Worm (Caenorhabditis elegans): ENCODE measurements around the gene T10H4.13.
"Not testable (repeated sequence)": the region's sequence is repeated elsewhere in the genome, so short reads cannot be mapped to it uniquely, and the experiment has no call there.

The T10H4.13 gene

ce11 chrV:15250304-15250703, 17.0 kb downstream of the T10H4.13 start, which contains the start of gene srd-28:
Gene srd-28 (plus strand): TSS chrV:15250604.
- not testable (repeated sequence) for TF ChIP-seq peb-1, zag-1, lin-11 (tag; optimal IDR thresholded peaks at IDR 0.05)

DNA sequence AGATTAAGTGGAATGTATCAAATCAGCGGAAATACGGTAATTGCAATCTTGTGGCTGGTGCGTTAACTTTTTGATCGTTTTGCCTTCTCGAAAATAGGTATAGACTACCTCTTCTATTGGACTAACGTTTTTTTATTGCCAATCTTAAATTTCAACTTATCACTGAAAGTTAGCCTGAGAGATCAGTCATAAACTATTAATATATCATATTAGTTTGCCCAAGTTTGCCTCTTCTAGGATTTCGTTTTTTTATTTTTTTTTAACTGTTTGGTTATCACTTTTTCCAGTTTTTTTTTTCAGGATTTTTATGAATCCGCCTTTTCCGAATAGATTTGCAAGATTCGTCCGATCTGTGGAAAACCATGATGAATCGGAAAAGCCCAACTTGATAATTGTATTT, 22.8 kb downstream of the T10H4.13 start, which contains the start of gene kin-30:
kin-30 (plus strand) TSS at position 301 of the 400 bp plus-strand sequence.
- TF ChIP-seq nhr-77 (tag; optimal IDR thresholded peaks at IDR 0.05): no peak
- no peak for TF ChIP-seq ztf-11 (tag; optimal IDR thresholded peaks at IDR 0.05)
- TF ChIP-seq lsy-2 (tag; optimal IDR thresholded peaks at IDR 0.05): no peak
- no peak for TF ChIP-seq F13H6.1 (tag; optimal IDR thresholded peaks at IDR 0.05)
- TF ChIP-seq ztf-1 (GFP tag; conservative IDR thresholded peaks at IDR 0.05): no peak
- TF ChIP-seq unc-39 (tag; optimal IDR thresholded peaks at IDR 0.05): no peak
- no peak for TF ChIP-seq peb-1 (tag; optimal IDR thresholded peaks at IDR 0.05)

ce11 chrV:15241259-15241658, 26.0 kb downstream of the T10H4.13 start, which contains the start of gene chil-12:
Gene chil-12 (plus strand): TSS chrV:15241559.
- TF ChIP-seq mdl-1 (tag; optimal IDR thresholded peaks at IDR 0.05) (no peak), dmd-4 (tag; optimal IDR thresholded peaks at IDR 0.05) (no peak), F13H6.1 (tag; optimal IDR thresholded peaks at IDR 0.05) (no peak), unc-55 (GFP tag; optimal IDR thresholded peaks at IDR 0.05) (no peak), nhr-12 (tag; optimal IDR thresholded peaks at IDR 0.05) (no peak), sem-4 (tag; optimal IDR thresholded peaks at IDR 0.05) (no peak), C34F6.9 (tag; optimal IDR thresholded peaks at IDR 0.05) (no peak), snpc-4 (tag; optimal IDR thresholded peaks at IDR 0.05) (no peak)

- TF ChIP-seq nhr-237 (tag; optimal IDR thresholded peaks at IDR 0.05) (no peak), fos-1 (tag; optimal IDR thresholded peaks at IDR 0.05) (no peak), nhr-11 (tag; optimal IDR thresholded peaks at IDR 0.05) (no peak), ceh-16 (tag; optimal IDR thresholded peaks at IDR 0.05) (no peak), blmp-1 (tag; optimal IDR thresholded peaks at IDR 0.05; ENCODE audit: insufficient read depth) (no peak), lin-11 (tag; optimal IDR thresholded peaks at IDR 0.05) (no peak), elt-3 (tag; optimal IDR thresholded peaks at IDR 0.05) (no peak), nhr-129 (tag; optimal IDR thresholded peaks at IDR 0.05) (no peak), zag-1 (tag; optimal IDR thresholded peaks at IDR 0.05) (no peak), aly-2 (tag; optimal IDR thresholded peaks at IDR 0.05) (no peak), nhr-25 (tag; optimal IDR thresholded peaks at IDR 0.05) (no peak), sma-9 (GFP tag; optimal IDR thresholded peaks at IDR 0.05) (no peak), sma-9 (tag; optimal IDR thresholded peaks at IDR 0.05) (no peak), peb-1 (tag; optimal IDR thresholded peaks at IDR 0.05) (no peak), nhr-6 (tag; optimal IDR thresholded peaks at IDR 0.05) (no peak), F13H6.1 (tag; optimal IDR thresholded peaks at IDR 0.05) (no peak)
These were observed 27.1 kb downstream of the T10H4.13 start, which contains the start of gene srw-11 for ce11 chrV:15240215-15240614. Gene srw-11 (minus strand): TSS chrV:15240315.

ce11 chrV:15238552-15238951, 28.8 kb downstream of the T10H4.13 start, which contains the start of gene srw-12:
Gene srw-12 (minus strand): TSS chrV:15238652.
- TF ChIP-seq peb-1 (tag; optimal IDR thresholded peaks at IDR 0.05): no peak
- no peak for TF ChIP-seq unc-62 (GFP tag; optimal IDR thresholded peaks at IDR 0.05)
- no peak for TF ChIP-seq elt-1 (tag; optimal IDR thresholded peaks at IDR 0.05)
- no peak for TF ChIP-seq nhr-11 (tag; optimal IDR thresholded peaks at IDR 0.05)
- no peak for TF ChIP-seq nhr-21 (tag; optimal IDR thresholded peaks at IDR 0.05)
- TF ChIP-seq lin-39 (tag; optimal IDR thresholded peaks at IDR 0.05): no peak
- TF ChIP-seq gmeb-1 (tag; optimal IDR thresholded peaks at IDR 0.05): no peak
- no peak for TF ChIP-seq dmd-4 (tag; optimal IDR thresholded peaks at IDR 0.05)
- TF ChIP-seq unc-55 (GFP tag; optimal IDR thresholded peaks at IDR 0.05): no peak
- no peak for TF ChIP-seq sma-9 (GFP tag; optimal IDR thresholded peaks at IDR 0.05)
- no peak for TF ChIP-seq sma-9 (tag; optimal IDR thresholded peaks at IDR 0.05)
- TF ChIP-seq mdl-1 (tag; optimal IDR thresholded peaks at IDR 0.05): no peak
- TF ChIP-seq ZK546.5 (tag; optimal IDR thresholded peaks at IDR 0.05): no peak
- TF ChIP-seq nhr-77 (tag; optimal IDR thresholded peaks at IDR 0.05): no peak
- no peak for TF ChIP-seq ztf-11 (tag; optimal IDR thresholded peaks at IDR 0.05)
- no peak for TF ChIP-seq blmp-1 (tag; optimal IDR thresholded peaks at IDR 0.05; ENCODE audit: insufficient read depth)
- no peak for TF ChIP-seq elt-3 (tag; optimal IDR thresholded peaks at IDR 0.05)
- no peak for TF ChIP-seq fos-1 (tag; optimal IDR thresholded peaks at IDR 0.05)
- TF ChIP-seq ceh-16 (tag; optimal IDR thresholded peaks at IDR 0.05): no peak
- no peak for TF ChIP-seq egl-27 (tag; optimal IDR thresholded peaks at IDR 0.05)
